Fruit fly (Drosophila melanogaster) whole organism, embryonic: Measurements from ENCODE around the gene Muc91C.
A peak's percentile ranks its signal among the peaks of the same experiment; 100 is the strongest.

Source experiments
- Ada2b ChIP-seq: fragments of 200-800 bp; sonication (Bioruptor generic); IDR thresholded peaks from 2 replicates; pipeline ENCODE4 v1.3.6; 2022; ENCODE audit warnings: missing biosample characterization, missing genetic modification characterization
- Antp ChIP-seq: fragments of 200-800 bp; sonication (Bioruptor generic); optimal IDR thresholded peaks from 3 replicates; lab custom pipeline; 2016; ENCODE audit warnings: missing biosample characterization, missing genetic modification characterization
- CG10366 ChIP-seq: fragments of 200-800 bp; sonication (Bioruptor generic); IDR thresholded peaks from 2 replicates; pipeline ENCODE4 v1.3.6; 2022; ENCODE audit warnings: missing biosample characterization, missing genetic modification characterization
- CG11093 ChIP-seq: fragments of 200-800 bp; sonication (Bioruptor generic); IDR thresholded peaks from 3 replicates; pipeline ENCODE4 v1.3.6; 2022; ENCODE audit warnings: missing biosample characterization, missing genetic modification characterization
- CG12071 ChIP-seq: fragments of 200-800 bp; sonication (Bioruptor generic); optimal IDR thresholded peaks from 3 replicates; lab custom pipeline; 2018; ENCODE audit warnings: missing biosample characterization, mild to moderate bottlenecking, missing genetic modification characterization
- CG12236 ChIP-seq: fragments of 200-800 bp; sonication (Bioruptor generic); optimal IDR thresholded peaks from 2 replicates; lab custom pipeline; 2016; ENCODE audit warnings: missing biosample characterization, missing genetic modification characterization
- CG13123 ChIP-seq: fragments of 200-800 bp; sonication (Bioruptor generic); optimal IDR thresholded peaks from 2 replicates; lab custom pipeline; 2016; ENCODE audit warnings: missing biosample characterization, missing genetic modification characterization
- CG15073 ChIP-seq: fragments of 200-800 bp; sonication (Bioruptor generic); optimal IDR thresholded peaks from 2 replicates; lab custom pipeline; 2016; ENCODE audit warnings: missing biosample characterization, missing genetic modification characterization
- CG15601 ChIP-seq: fragments of 200-800 bp; sonication (Bioruptor generic); optimal IDR thresholded peaks from 3 replicates; lab custom pipeline; 2019; ENCODE audit warnings: missing biosample characterization, mild to moderate bottlenecking, missing genetic modification characterization, moderate library complexity
- CG16779 ChIP-seq: fragments of 200-800 bp; sonication (Bioruptor generic); IDR thresholded peaks from 2 replicates; pipeline ENCODE4 v1.3.6; 2022; ENCODE audit warnings: missing biosample characterization, missing genetic modification characterization
- CG16813 ChIP-seq: fragments of 200-800 bp; sonication (Bioruptor generic); IDR thresholded peaks from 3 replicates; pipeline ENCODE4 v1.3.6; 2022; ENCODE audit warnings: missing biosample characterization, missing genetic modification characterization; ENCODE audit not compliant: partially characterized antibody
- CG17385 ChIP-seq: fragments of 200-800 bp; sonication (Bioruptor generic); optimal IDR thresholded peaks from 3 replicates; lab custom pipeline; 2018; ENCODE audit warnings: missing biosample characterization, mild to moderate bottlenecking, missing genetic modification characterization
- CG18476 ChIP-seq: fragments of 200-800 bp; sonication (Bioruptor generic); optimal IDR thresholded peaks from 2 replicates; lab custom pipeline; 2016; ENCODE audit warnings: missing biosample characterization, mild to moderate bottlenecking, missing genetic modification characterization
- CG31224 ChIP-seq: fragments of 200-800 bp; sonication (Bioruptor generic); IDR thresholded peaks from 2 replicates; pipeline ENCODE4 v1.3.6; 2022; ENCODE audit warnings: missing biosample characterization, missing genetic modification characterization
- CG3281 ChIP-seq: fragments of 200-800 bp; sonication (Bioruptor generic); optimal IDR thresholded peaks from 3 replicates; lab custom pipeline; 2017; ENCODE audit warnings: missing biosample characterization, mild to moderate bottlenecking, missing genetic modification characterization
- CG34224 ChIP-seq: fragments of 200-800 bp; sonication (Bioruptor generic); IDR thresholded peaks from 3 replicates; pipeline ENCODE4 v1.3.6; 2022; ENCODE audit warnings: missing biosample characterization, missing genetic modification characterization; ENCODE audit not compliant: partially characterized antibody
- CG6654 ChIP-seq: fragments of 200-800 bp; sonication (Bioruptor generic); optimal IDR thresholded peaks from 2 replicates; lab custom pipeline; 2017; ENCODE audit warnings: missing biosample characterization, mild to moderate bottlenecking, missing genetic modification characterization
- CG7357 ChIP-seq: fragments of 200-800 bp; sonication (Bioruptor generic); IDR thresholded peaks from 3 replicates; pipeline ENCODE4 v1.3.6; 2022; ENCODE audit warnings: missing biosample characterization, missing genetic modification characterization
- CG7745 ChIP-seq: fragments of 200-800 bp; sonication (Bioruptor generic); optimal IDR thresholded peaks from 2 replicates; lab custom pipeline; 2018; ENCODE audit warnings: missing biosample characterization, mild to moderate bottlenecking, missing genetic modification characterization, moderate library complexity
- H15 ChIP-seq: fragments of 200-800 bp; sonication (Bioruptor generic); IDR thresholded peaks from 3 replicates; pipeline ENCODE4 v1.3.6; 2022; ENCODE audit warnings: missing biosample characterization, missing genetic modification characterization
- Hr3 ChIP-seq: fragments of 200-800 bp; sonication (Bioruptor generic); optimal IDR thresholded peaks from 3 replicates; lab custom pipeline; 2016; ENCODE audit warnings: missing biosample characterization, missing genetic modification characterization
- Hr39 ChIP-seq: fragments of >200 bp; optimal IDR thresholded peaks from 2 replicates; lab custom pipeline; 2017
- Kr ChIP-seq: fragments of 200-800 bp; sonication (Bioruptor generic); optimal IDR thresholded peaks from 2 replicates; lab custom pipeline; 2017; ENCODE audit warnings: missing biosample characterization, mild to moderate bottlenecking, missing genetic modification characterization
- Myb ChIP-seq: fragments of 200-800 bp; sonication (Bioruptor generic); optimal IDR thresholded peaks from 2 replicates; lab custom pipeline; 2016; ENCODE audit warnings: missing biosample characterization, missing genetic modification characterization
- NfI ChIP-seq: fragments of 200-800 bp; sonication (Bioruptor generic); optimal IDR thresholded peaks from 3 replicates; lab custom pipeline; 2018; ENCODE audit warnings: missing biosample characterization, mild to moderate bottlenecking, missing genetic modification characterization, moderate library complexity
- Ravus ChIP-seq: fragments of 200-800 bp; sonication (Bioruptor generic); IDR thresholded peaks from 2 replicates; pipeline ENCODE4 v1.3.6; 2022; ENCODE audit warnings: missing biosample characterization, missing genetic modification characterization
- Vsx1 ChIP-seq: fragments of 200-800 bp; sonication (Bioruptor generic); optimal IDR thresholded peaks from 2 replicates; lab custom pipeline; 2017; ENCODE audit warnings: missing biosample characterization, mild to moderate bottlenecking, missing genetic modification characterization, missing genetic modification reagents
- ab ChIP-seq: fragments of 200-800 bp; sonication (Bioruptor generic); optimal IDR thresholded peaks from 2 replicates; lab custom pipeline; 2016; ENCODE audit warnings: missing biosample characterization, missing genetic modification characterization
- ara ChIP-seq: fragments of 200-800 bp; sonication (Bioruptor generic); IDR thresholded peaks from 2 replicates; pipeline ENCODE4 v1.3.6; 2022; ENCODE audit warnings: missing biosample characterization, missing genetic modification characterization
- bab2 ChIP-seq: fragments of 200-800 bp; sonication (Bioruptor generic); optimal IDR thresholded peaks from 2 replicates; lab custom pipeline; 2016; ENCODE audit warnings: missing biosample characterization, missing genetic modification characterization
- chinmo ChIP-seq: fragments of 200-800 bp; sonication (Bioruptor generic); IDR thresholded peaks from 4 replicates; pipeline ENCODE4 v1.3.6; 2022; ENCODE audit warnings: missing biosample characterization, missing genetic modification characterization; ENCODE audit not compliant: partially characterized antibody
- crc ChIP-seq: fragments of 200-800 bp; sonication (Bioruptor generic); optimal IDR thresholded peaks from 2 replicates; lab custom pipeline; 2016; ENCODE audit warnings: missing biosample characterization, missing genetic modification characterization
- crol ChIP-seq: fragments of 200-800 bp; sonication (Bioruptor generic); IDR thresholded peaks from 2 replicates; pipeline ENCODE4 v1.3.6; 2022; ENCODE audit warnings: missing biosample characterization, missing genetic modification characterization
- dati ChIP-seq: fragments of 200-800 bp; sonication (Bioruptor generic); IDR thresholded peaks from 2 replicates; pipeline ENCODE4 v1.3.6; 2022; ENCODE audit warnings: missing biosample characterization, missing genetic modification characterization
- dpn ChIP-seq, 2 experiments: fragments of 200-800 bp; sonication (Bioruptor generic); optimal IDR thresholded peaks; 3 replicates each; lab custom pipeline; 2016; ENCODE audit warnings: missing biosample characterization in 2 of 2, missing genetic modification characterization in 2 of 2
- gro ChIP-seq: fragments of 200-800 bp; sonication (Bioruptor generic); optimal IDR thresholded peaks from 2 replicates; lab custom pipeline; 2016; ENCODE audit warnings: missing biosample characterization, missing genetic modification characterization
- gsb-n ChIP-seq: fragments of 200-800 bp; sonication (Bioruptor generic); optimal IDR thresholded peaks from 3 replicates; lab custom pipeline; 2018; ENCODE audit warnings: missing biosample characterization, mild to moderate bottlenecking, missing genetic modification characterization
- ham ChIP-seq: fragments of 200-800 bp; sonication (Bioruptor generic); IDR thresholded peaks from 2 replicates; pipeline ENCODE4 v1.3.6; 2022; ENCODE audit warnings: missing biosample characterization, missing genetic modification characterization
- ken ChIP-seq: fragments of 200-800 bp; sonication (Bioruptor generic); IDR thresholded peaks from 3 replicates; pipeline ENCODE4 v1.3.6; 2022; ENCODE audit warnings: missing biosample characterization, missing genetic modification characterization
- lbe ChIP-seq: fragments of 200-800 bp; sonication (Bioruptor generic); optimal IDR thresholded peaks from 2 replicates; lab custom pipeline; 2016; ENCODE audit warnings: missing biosample characterization, mild to moderate bottlenecking, missing genetic modification characterization
- nerfin-1 ChIP-seq: fragments of 200-800 bp; sonication (Bioruptor generic); optimal IDR thresholded peaks from 3 replicates; lab custom pipeline; 2019; ENCODE audit warnings: missing biosample characterization, mild to moderate bottlenecking, missing genetic modification characterization, moderate library complexity
- p53 ChIP-seq: fragments of 200-800 bp; sonication (Bioruptor generic); optimal IDR thresholded peaks from 2 replicates; lab custom pipeline; 2016; ENCODE audit warnings: missing biosample characterization, missing genetic modification characterization
- pan ChIP-seq, 4 experiments: fragments of >200 bp in 3 of 4; fragments of 200-800 bp in 1 of 4; sonication (Bioruptor generic) in 1 of 4; optimal IDR thresholded peaks in 3 of 4; IDR thresholded peaks in 1 of 4; 2 replicates each; pipeline versions ENCODE4 v1.3.6 to Lab custom; 2017 to 2022; ENCODE audit warnings: missing biosample characterization in 2 of 4, missing genetic modification characterization in 2 of 4, mixed read lengths in 1 of 4
- pho ChIP-seq: fragments of 200-800 bp; sonication (Bioruptor generic); optimal IDR thresholded peaks from 2 replicates; lab custom pipeline; 2016; ENCODE audit warnings: missing biosample characterization, missing genetic modification characterization
- ranshi ChIP-seq: fragments of 200-800 bp; sonication (Bioruptor generic); IDR thresholded peaks from 2 replicates; pipeline ENCODE4 v1.3.6; 2022; ENCODE audit warnings: missing biosample characterization, missing genetic modification characterization
- seq ChIP-seq: fragments of 200-800 bp; sonication (Bioruptor generic); IDR thresholded peaks from 2 replicates; pipeline ENCODE4 v1.3.6; 2022; ENCODE audit warnings: missing biosample characterization, missing genetic modification characterization
- sisA ChIP-seq: fragments of 200-800 bp; sonication (Bioruptor generic); IDR thresholded peaks from 2 replicates; pipeline ENCODE4 v1.3.6; 2022; ENCODE audit warnings: missing biosample characterization, missing genetic modification characterization
- ssp ChIP-seq: fragments of 200-800 bp; sonication (Bioruptor generic); IDR thresholded peaks from 2 replicates; pipeline ENCODE4 v1.3.6; 2022; ENCODE audit warnings: missing biosample characterization, missing genetic modification characterization
- tup ChIP-seq: fragments of 200-800 bp; sonication (Bioruptor generic); optimal IDR thresholded peaks from 2 replicates; lab custom pipeline; 2016; ENCODE audit warnings: missing biosample characterization, mild to moderate bottlenecking, missing genetic modification characterization, moderate library complexity
- tx ChIP-seq: fragments of 200-800 bp; sonication (Bioruptor generic); optimal IDR thresholded peaks from 2 replicates; lab custom pipeline; 2016; ENCODE audit warnings: missing biosample characterization, missing genetic modification characterization
- vvl ChIP-seq: fragments of 200-800 bp; sonication (Bioruptor generic); IDR thresholded peaks from 2 replicates; pipeline ENCODE4 v1.3.6; 2022; ENCODE audit warnings: missing biosample characterization, missing genetic modification characterization
- yki ChIP-seq: fragments of >200 bp; optimal IDR thresholded peaks from 3 replicates; lab custom pipeline; 2018

Gene Muc91C

dm6 chr3R:18663525-18663924, 29.0 kb downstream of the Muc91C start, which contains the start of the genes Cpsf73 and Gos28 (continued):
- TF ChIP-seq ara, result 0 out of 2 replicates have a peak, but pooled peaks have one; percentile 32
- TF ChIP-seq Hr39 (lab: Kevin White, UChicago), result no peak
- no peak for TF ChIP-seq CG3281
- peak; percentile 19 for TF ChIP-seq Myb (GFP tag; lab: Kevin White, UChicago)
- no peak for TF ChIP-seq dpn (GFP tag; optimal IDR thresholded peaks at IDR 0.05; lab: Kevin White, UChicago)
- TF ChIP-seq ham, result no peak
- TF ChIP-seq CG10366 (GFP tag; lab: Robert Waterston, UW), result no peak
- TF ChIP-seq vvl (GFP tag; lab: Robert Waterston, UW), result no peak
- no peak for TF ChIP-seq CG12236
- TF ChIP-seq gro, result no peak
- TF ChIP-seq dati (GFP tag; lab: Robert Waterston, UW), result no peak
- no peak for TF ChIP-seq CG7745 (tag; lab: Kevin White, UChicago)
- no peak for TF ChIP-seq Ada2b
- no peak for TF ChIP-seq CG11093 (GFP tag; lab: Robert Waterston, UW)
- no peak for TF ChIP-seq crc (GFP tag; lab: Kevin White, UChicago)
- peak; percentile 49; the same call in 1 of the 3 replicates for TF ChIP-seq CG34224 (GFP tag; lab: Robert Waterston, UW)
- TF ChIP-seq Ravus (GFP tag; lab: Robert Waterston, UW), result no peak
- peak; percentile 28; the same call in 1 of the 2 replicates for TF ChIP-seq sisA (GFP tag; lab: Robert Waterston, UW)
- 0 out of 3 replicates have a peak, but pooled peaks have one; percentile 26 for TF ChIP-seq CG7357
- no peak for TF ChIP-seq lbe (GFP tag; lab: Kevin White, UChicago)
- peak; percentile 6 for TF ChIP-seq NfI
- TF ChIP-seq seq (GFP tag; lab: Robert Waterston, UW), result no peak
- TF ChIP-seq chinmo (GFP tag; lab: Robert Waterston, UW), result no peak
- TF ChIP-seq ranshi, result peak; percentile 41; the same call in 1 of the 2 replicates
- no peak for TF ChIP-seq tup (GFP tag; lab: Kevin White, UChicago)
- TF ChIP-seq p53 (GFP tag; lab: Kevin White, UChicago), result no peak
- no peak for TF ChIP-seq pan (optimal IDR thresholded peaks at IDR 0.05; lab: Kevin White, UChicago)
- TF ChIP-seq pan (GFP tag; optimal IDR thresholded peaks at IDR 0.05 in 1 of 2, IDR thresholded peaks at IDR 0.05 in 1 of 2), result no peak
- TF ChIP-seq CG15601 (tag; lab: Kevin White, UChicago), result peak; percentile 46
- TF ChIP-seq gsb-n (tag; lab: Kevin White, UChicago), result no peak
- peak; percentile 84 for TF ChIP-seq ssp (GFP tag; lab: Robert Waterston, UW)
- no peak for TF ChIP-seq tx (GFP tag; lab: Kevin White, UChicago)
- peak; percentile 50 for TF ChIP-seq CG16813
- TF ChIP-seq pho (GFP tag; lab: Kevin White, UChicago), result peak; percentile 15
- TF ChIP-seq CG12071 (GFP tag; lab: Kevin White, UChicago), result no peak
- peak; percentile 16 for TF ChIP-seq CG17385 (GFP tag; lab: Kevin White, UChicago)
- peak; percentile 26; the same call in 1 of the 2 replicates for TF ChIP-seq crol (GFP tag; lab: Robert Waterston, UW)
- TF ChIP-seq Hr3 (GFP tag; lab: Kevin White, UChicago), result no peak
- peak; percentile 17; the same call in 1 of the 2 replicates for TF ChIP-seq CG31224
- TF ChIP-seq CG18476 (GFP tag; lab: Kevin White, UChicago), result no peak
- TF ChIP-seq yki (lab: Kevin White, UChicago), result no peak
- no peak for TF ChIP-seq CG13123 (GFP tag; lab: Kevin White, UChicago)
- TF ChIP-seq ab (GFP tag; lab: Kevin White, UChicago), result no peak
- no peak for TF ChIP-seq Vsx1 (GFP tag; lab: Kevin White, UChicago)
- TF ChIP-seq nerfin-1, result peak; percentile 41
- TF ChIP-seq ken, result no peak
- no peak for TF ChIP-seq H15 (GFP tag; lab: Robert Waterston, UW)
- no peak for TF ChIP-seq CG16779 (GFP tag; lab: Robert Waterston, UW)
- TF ChIP-seq bab2 (GFP tag; lab: Kevin White, UChicago), result no peak
- TF ChIP-seq CG6654 (GFP tag; lab: Kevin White, UChicago), result no peak
- no peak for TF ChIP-seq Antp (GFP tag; lab: Kevin White, UChicago)
- TF ChIP-seq Kr (GFP tag; lab: Kevin White, UChicago), result no peak
- no peak for TF ChIP-seq CG15073 (GFP tag; lab: Kevin White, UChicago)
